Fruit fly (Drosophila melanogaster) whole organism, embryonic: ENCODE results near the gene RpL35.

Experiments used
- ATbp ChIP-seq: fragments of 200-800 bp; sonication (Bioruptor generic); optimal IDR thresholded peaks from 2 replicates; lab custom pipeline; 2017; ENCODE audit warnings: missing biosample characterization, mild to moderate bottlenecking, missing genetic modification characterization, missing genetic modification reagents
- Adf1 ChIP-seq: fragments of 200-800 bp; sonication (Bioruptor generic); IDR thresholded peaks from 2 replicates; pipeline ENCODE4 v1.3.6; 2022; ENCODE audit warnings: missing biosample characterization, missing genetic modification characterization
- B-H2 ChIP-seq: fragments of 200-800 bp; sonication (Bioruptor generic); optimal IDR thresholded peaks from 2 replicates; lab custom pipeline; 2018; ENCODE audit warnings: missing biosample characterization, mild to moderate bottlenecking, missing genetic modification characterization
- CG13287 ChIP-seq: fragments of 200-800 bp; sonication (Bioruptor generic); IDR thresholded peaks from 2 replicates; pipeline ENCODE4 v1.3.6; 2022; ENCODE audit warnings: missing biosample characterization, missing genetic modification characterization; ENCODE audit not compliant: partially characterized antibody
- CG13624 ChIP-seq: fragments of 200-800 bp; sonication (Bioruptor generic); optimal IDR thresholded peaks from 2 replicates; lab custom pipeline; 2016; ENCODE audit warnings: missing biosample characterization, missing genetic modification characterization
- CG15514 ChIP-seq: fragments of 200-800 bp; sonication (Bioruptor generic); optimal IDR thresholded peaks from 3 replicates; lab custom pipeline; 2017; ENCODE audit warnings: missing biosample characterization, missing genetic modification characterization, mild to moderate bottlenecking, moderate library complexity, missing genetic modification reagents
- CG1602 ChIP-seq: fragments of 200-800 bp; sonication (Bioruptor generic); optimal IDR thresholded peaks from 3 replicates; lab custom pipeline; 2016; ENCODE audit warnings: missing biosample characterization, missing genetic modification characterization
- CG17359 ChIP-seq: fragments of 200-800 bp; sonication (Bioruptor generic); optimal IDR thresholded peaks from 3 replicates; lab custom pipeline; 2018; ENCODE audit warnings: missing biosample characterization, mild to moderate bottlenecking, missing genetic modification characterization, moderate library complexity
- CG17568 ChIP-seq: fragments of 200-800 bp; sonication (Bioruptor generic); optimal IDR thresholded peaks from 2 replicates; lab custom pipeline; 2018; ENCODE audit warnings: missing biosample characterization, mild to moderate bottlenecking, missing genetic modification characterization, moderate library complexity
- CG17829 ChIP-seq: fragments of 200-800 bp; optimal IDR thresholded peaks from 2 replicates; lab custom pipeline; 2019; ENCODE audit warnings: missing biosample characterization, mild to moderate bottlenecking, missing genetic modification characterization, moderate library complexity
- CG3065 ChIP-seq: fragments of 200-800 bp; sonication (Bioruptor generic); optimal IDR thresholded peaks from 2 replicates; lab custom pipeline; 2016; ENCODE audit warnings: missing biosample characterization, missing genetic modification characterization
- CG32767 ChIP-seq: fragments of 200-800 bp; sonication (Bioruptor generic); IDR thresholded peaks from 2 replicates; pipeline ENCODE4 v1.3.6; 2022; ENCODE audit warnings: missing biosample characterization, missing genetic modification characterization
- CG34422 ChIP-seq: fragments of 200-800 bp; sonication (Bioruptor generic); IDR thresholded peaks from 3 replicates; pipeline ENCODE4 v1.3.6; 2022; ENCODE audit warnings: missing biosample characterization, missing genetic modification characterization
- CG3838 ChIP-seq: fragments of 200-800 bp; sonication (Bioruptor generic); optimal IDR thresholded peaks from 3 replicates; lab custom pipeline; 2016; ENCODE audit warnings: missing biosample characterization, missing genetic modification characterization
- CG4730 ChIP-seq: fragments of 200-800 bp; sonication (Bioruptor generic); IDR thresholded peaks from 2 replicates; pipeline ENCODE4 v1.3.6; 2022; ENCODE audit warnings: missing biosample characterization, missing genetic modification characterization
- CG5245 ChIP-seq: fragments of 200-800 bp; sonication (Bioruptor generic); optimal IDR thresholded peaks from 3 replicates; lab custom pipeline; 2016; ENCODE audit warnings: missing biosample characterization, missing genetic modification characterization
- CG8924 ChIP-seq: fragments of 200-800 bp; optimal IDR thresholded peaks from 3 replicates; lab custom pipeline; 2019; ENCODE audit warnings: missing biosample characterization, mild to moderate bottlenecking, missing genetic modification characterization, moderate library complexity
- CG9609 ChIP-seq: fragments of 200-800 bp; sonication (Bioruptor generic); optimal IDR thresholded peaks from 3 replicates; lab custom pipeline; 2016; ENCODE audit warnings: missing biosample characterization, missing genetic modification characterization
- CG9727 ChIP-seq: fragments of 200-800 bp; sonication (Bioruptor generic); optimal IDR thresholded peaks from 3 replicates; lab custom pipeline; 2017; ENCODE audit warnings: missing biosample characterization, mild to moderate bottlenecking, missing genetic modification characterization
- CG9932 ChIP-seq: fragments of 200-800 bp; sonication (Bioruptor generic); IDR thresholded peaks from 2 replicates; pipeline ENCODE4 v1.3.6; 2022; ENCODE audit warnings: missing biosample characterization, missing genetic modification characterization
- Chrac-16 ChIP-seq: fragments of 200-800 bp; sonication (Bioruptor generic); optimal IDR thresholded peaks from 3 replicates; lab custom pipeline; 2016; ENCODE audit warnings: missing biosample characterization, missing genetic modification characterization
- Dref ChIP-seq: fragments of 200-800 bp; sonication (Bioruptor generic); IDR thresholded peaks from 2 replicates; pipeline ENCODE4 v1.3.6; 2022; ENCODE audit warnings: missing biosample characterization, missing genetic modification characterization
- Ets97D ChIP-seq: fragments of 200-800 bp; sonication (Bioruptor generic); optimal IDR thresholded peaks from 3 replicates; lab custom pipeline; 2016; ENCODE audit warnings: missing biosample characterization, missing genetic modification characterization
- Hand ChIP-seq: fragments of 200-800 bp; sonication (Bioruptor generic); optimal IDR thresholded peaks from 2 replicates; lab custom pipeline; 2017; ENCODE audit warnings: mild to moderate bottlenecking, missing biosample characterization, missing genetic modification reagents, missing genetic modification characterization
- Mrtf ChIP-seq: fragments of 200-800 bp; sonication (Bioruptor generic); IDR thresholded peaks from 3 replicates; pipeline ENCODE4 v1.3.6; 2022; ENCODE audit warnings: missing biosample characterization, missing genetic modification characterization
- Six4 ChIP-seq: fragments of 200-800 bp; sonication (Bioruptor generic); optimal IDR thresholded peaks from 2 replicates; lab custom pipeline; 2016; ENCODE audit warnings: missing biosample characterization, missing genetic modification characterization
- ac ChIP-seq: fragments of 200-800 bp; sonication (Bioruptor generic); optimal IDR thresholded peaks from 3 replicates; lab custom pipeline; 2017; ENCODE audit warnings: missing biosample characterization, mild to moderate bottlenecking, missing genetic modification characterization
- br ChIP-seq: fragments of >200 bp; optimal IDR thresholded peaks from 2 replicates; lab custom pipeline; 2017
- cad ChIP-seq: fragments of >200 bp; optimal IDR thresholded peaks from 2 replicates; lab custom pipeline; 2017; ENCODE audit warnings: missing biosample characterization, missing genetic modification characterization
- crol ChIP-seq: fragments of 200-800 bp; sonication (Bioruptor generic); IDR thresholded peaks from 2 replicates; pipeline ENCODE4 v1.3.6; 2022; ENCODE audit warnings: missing biosample characterization, missing genetic modification characterization
- cwo ChIP-seq: fragments of 200-800 bp; sonication (Bioruptor generic); optimal IDR thresholded peaks from 3 replicates; lab custom pipeline; 2017; ENCODE audit warnings: missing biosample characterization, missing genetic modification characterization, mild to moderate bottlenecking, moderate library complexity, missing genetic modification reagents
- dan ChIP-seq: fragments of 200-800 bp; sonication (Bioruptor generic); IDR thresholded peaks from 2 replicates; pipeline ENCODE4 v1.3.6; 2022; ENCODE audit warnings: missing biosample characterization, missing genetic modification characterization
- dati ChIP-seq: fragments of 200-800 bp; sonication (Bioruptor generic); IDR thresholded peaks from 2 replicates; pipeline ENCODE4 v1.3.6; 2022; ENCODE audit warnings: missing biosample characterization, missing genetic modification characterization
- ewg ChIP-seq: fragments of 200-800 bp; sonication (Bioruptor generic); optimal IDR thresholded peaks from 3 replicates; lab custom pipeline; 2017; ENCODE audit warnings: mild to moderate bottlenecking, missing biosample characterization, missing genetic modification reagents, missing genetic modification characterization
- exex ChIP-seq: fragments of 200-800 bp; sonication (Bioruptor generic); optimal IDR thresholded peaks from 4 replicates; lab custom pipeline; 2018; ENCODE audit warnings: missing biosample characterization, mild to moderate bottlenecking, missing genetic modification characterization, moderate library complexity
- fd102C ChIP-seq: fragments of 200-800 bp; sonication (Bioruptor generic); optimal IDR thresholded peaks from 2 replicates; lab custom pipeline; 2018; ENCODE audit warnings: missing biosample characterization, mild to moderate bottlenecking, missing genetic modification characterization, moderate library complexity
- gsb-n ChIP-seq: fragments of 200-800 bp; sonication (Bioruptor generic); optimal IDR thresholded peaks from 3 replicates; lab custom pipeline; 2018; ENCODE audit warnings: missing biosample characterization, mild to moderate bottlenecking, missing genetic modification characterization
- lov ChIP-seq, 2 experiments: fragments of 200-800 bp in 1 of 2; fragments of >200 bp in 1 of 2; sonication (Bioruptor generic) in 1 of 2; IDR thresholded peaks in 1 of 2; optimal IDR thresholded peaks in 1 of 2; 2 replicates in 1 of 2; 3 replicates in 1 of 2; pipeline versions ENCODE4 v1.3.6 to Lab custom; 2017 to 2022; ENCODE audit warnings: missing biosample characterization in 1 of 2, missing genetic modification characterization in 1 of 2
- nerfin-1 ChIP-seq: fragments of 200-800 bp; sonication (Bioruptor generic); optimal IDR thresholded peaks from 3 replicates; lab custom pipeline; 2019; ENCODE audit warnings: missing biosample characterization, mild to moderate bottlenecking, missing genetic modification characterization, moderate library complexity
- nom ChIP-seq: fragments of 200-800 bp; sonication (Bioruptor generic); optimal IDR thresholded peaks from 2 replicates; lab custom pipeline; 2017; ENCODE audit warnings: missing biosample characterization, missing genetic modification characterization, mild to moderate bottlenecking, moderate library complexity, missing genetic modification reagents
- phol ChIP-seq: fragments of 200-800 bp; sonication (Bioruptor generic); optimal IDR thresholded peaks from 3 replicates; lab custom pipeline; 2018; ENCODE audit warnings: missing biosample characterization, mild to moderate bottlenecking, missing genetic modification characterization, moderate library complexity
- prd ChIP-seq, 3 experiments: fragments of >200 bp in 2 of 3; fragments of 200-800 bp in 1 of 3; sonication (Bioruptor generic) in 1 of 3; optimal IDR thresholded peaks in 2 of 3; IDR thresholded peaks in 1 of 3; 2 replicates in 2 of 3; 3 replicates in 1 of 3; pipeline versions ENCODE4 v1.3.6 to Lab custom; 2017 to 2022; ENCODE audit warnings: missing biosample characterization in 1 of 3, missing genetic modification characterization in 1 of 3
- run ChIP-seq: fragments of 200-800 bp; sonication (Bioruptor generic); optimal IDR thresholded peaks from 3 replicates; lab custom pipeline; 2018; ENCODE audit warnings: missing biosample characterization, mild to moderate bottlenecking, missing genetic modification characterization
- sens-2 ChIP-seq: fragments of 200-800 bp; sonication (Bioruptor generic); IDR thresholded peaks from 2 replicates; pipeline ENCODE4 v1.3.6; 2022; ENCODE audit warnings: missing biosample characterization, missing genetic modification characterization
- seq ChIP-seq: fragments of 200-800 bp; sonication (Bioruptor generic); IDR thresholded peaks from 2 replicates; pipeline ENCODE4 v1.3.6; 2022; ENCODE audit warnings: missing biosample characterization, missing genetic modification characterization
- sug ChIP-seq: fragments of 200-800 bp; optimal IDR thresholded peaks from 2 replicates; lab custom pipeline; 2019; ENCODE audit warnings: missing biosample characterization, mild to moderate bottlenecking, missing genetic modification characterization, moderate library complexity
- trem ChIP-seq: fragments of 200-800 bp; optimal IDR thresholded peaks from 3 replicates; lab custom pipeline; 2019; ENCODE audit warnings: missing biosample characterization, mild to moderate bottlenecking, missing genetic modification characterization, moderate library complexity
- zen ChIP-seq: fragments of 200-800 bp; sonication (Bioruptor generic); optimal IDR thresholded peaks from 3 replicates; lab custom pipeline; 2018; ENCODE audit warnings: missing biosample characterization, mild to moderate bottlenecking, missing genetic modification characterization, moderate library complexity

The RpL35 gene

dm6 chrX:5677400-5678177, 5.4 kb downstream of the RpL35 start (continued):
- TF ChIP-seq ewg (GFP tag; lab: Kevin White, UChicago) (peak; percentile 84), CG13287 (GFP tag; lab: Robert Waterston, UW) (no peak), dan (GFP tag; lab: Robert Waterston, UW) (no peak), lov (optimal IDR thresholded peaks at IDR 0.05; lab: Kevin White, UChicago) (no peak), lov (GFP tag; IDR thresholded peaks at IDR 0.05; lab: Robert Waterston, UW) (peak; percentile 96), CG9727 (peak; percentile 94), CG17359 (tag; lab: Kevin White, UChicago) (peak; percentile 97), CG13624 (GFP tag; lab: Kevin White, UChicago) (peak; percentile 78), sug (tag; lab: Kevin White, UChicago) (peak; percentile 72), CG4730 (GFP tag; lab: Robert Waterston, UW) (peak; percentile 70), CG9609 (GFP tag; lab: Kevin White, UChicago) (peak; percentile 67), CG32767 (GFP tag; lab: Robert Waterston, UW) (peak; percentile 78), prd (optimal IDR thresholded peaks at IDR 0.05; lab: Kevin White, UChicago) (no peak), prd (GFP tag; IDR thresholded peaks at IDR 0.05; lab: Robert Waterston, UW) (peak; percentile 72; the same call in 2 of the 3 replicates), trem (tag; lab: Kevin White, UChicago) (peak; percentile 49), cwo (GFP tag; lab: Kevin White, UChicago) (peak; percentile 86), run (tag; lab: Kevin White, UChicago) (peak; percentile 83), ATbp (GFP tag; lab: Kevin White, UChicago) (peak; percentile 99), CG8924 (tag; lab: Kevin White, UChicago) (peak; percentile 84), CG34422 (GFP tag; lab: Robert Waterston, UW) (peak; percentile 74; the same call in 2 of the 3 replicates), seq (peak; percentile 93), fd102C (peak; percentile 97), CG5245 (peak; percentile 85), ac (GFP tag; lab: Kevin White, UChicago) (peak; percentile 94), br (lab: Kevin White, UChicago) (no peak), dati (GFP tag; lab: Robert Waterston, UW) (peak; percentile 36; the same call in 1 of the 2 replicates), CG17568 (peak; percentile 97), cad (GFP tag; lab: Kevin White, UChicago) (no peak), B-H2 (GFP tag; lab: Kevin White, UChicago) (peak; percentile 93), crol (GFP tag; lab: Robert Waterston, UW) (peak; percentile 78), Adf1 (peak; percentile 58), zen (tag; lab: Kevin White, UChicago) (peak; percentile 82), sens-2 (peak; percentile 85), phol (peak; percentile 30), Mrtf (GFP tag; lab: Robert Waterston, UW) (peak; percentile 72; the same call in 2 of the 3 replicates), nom (GFP tag; lab: Kevin White, UChicago) (peak; percentile 39), nerfin-1 (peak; percentile 94), Six4 (peak; percentile 88), exex (tag; lab: Kevin White, UChicago) (peak; percentile 82), CG3065 (peak; percentile 65), CG15514 (GFP tag; lab: Kevin White, UChicago) (peak; percentile 93), CG9932 (GFP tag; lab: Robert Waterston, UW) (no peak), Ets97D (GFP tag; lab: Kevin White, UChicago) (peak; percentile 71), Chrac-16 (GFP tag; lab: Kevin White, UChicago) (peak; percentile 43), gsb-n (tag; lab: Kevin White, UChicago) (peak; percentile 93), CG17829 (tag; lab: Kevin White, UChicago) (peak; percentile 74), CG3838 (peak; percentile 89), Hand (GFP tag; lab: Kevin White, UChicago) (peak; percentile 79), CG1602 (peak; percentile 83), Dref (GFP tag; lab: Robert Waterston, UW) (no peak)
